Worm (Caenorhabditis elegans) whole organism, young adult: ENCODE measurements around the gene oac-6.

Experiments used
- bed-2 ChIP-seq: fragments of 200-800 bp; sonication (Bioruptor generic); IDR thresholded peaks from 2 replicates; pipeline ENCODE4 v1.3.6; 2022; ENCODE audit warnings: missing genetic modification reagents, missing genetic modification characterization, missing compliant biosample characterization
- cebp-2 ChIP-seq: fragments of 200-800 bp; sonication (Bioruptor generic); IDR thresholded peaks from 2 replicates; pipeline ENCODE4 v1.3.6; 2022; ENCODE audit warnings: missing genetic modification characterization, missing compliant biosample characterization
- ceh-79 ChIP-seq: sonication (generic microtip); optimal IDR thresholded peaks from 2 replicates; lab custom pipeline; 2017; ENCODE audit warnings: mild to moderate bottlenecking, missing genetic modification characterization, missing compliant biosample characterization
- egl-44 ChIP-seq: fragments of 200-800 bp; sonication (Bioruptor generic); IDR thresholded peaks from 2 replicates; pipeline ENCODE4 v1.3.6; 2022; ENCODE audit warnings: missing genetic modification reagents, missing genetic modification characterization, missing compliant biosample characterization
- lin-26 ChIP-seq: fragments of 200-800 bp; sonication (Bioruptor generic); IDR thresholded peaks from 2 replicates; pipeline ENCODE4 v1.3.6; 2022; ENCODE audit warnings: missing genetic modification reagents, missing genetic modification characterization, missing compliant biosample characterization
- nfya-1 ChIP-seq: sonication (generic microtip); optimal IDR thresholded peaks from 2 replicates; lab custom pipeline; 2017; ENCODE audit warnings: antibody characterized with exemption, missing compliant biosample characterization, missing genetic modification characterization, borderline replicate concordance; ENCODE audit not compliant: insufficient read depth
- nhr-90 ChIP-seq: sonication (generic microtip); optimal IDR thresholded peaks from 2 replicates; lab custom pipeline; 2016; ENCODE audit warnings: missing genotype, mild to moderate bottlenecking, missing genetic modification characterization, missing compliant biosample characterization
- sptf-2 ChIP-seq: fragments of 200-800 bp; sonication (Bioruptor generic); optimal IDR thresholded peaks from 2 replicates; lab custom pipeline; 2018; ENCODE audit warnings: mild to moderate bottlenecking, missing genetic modification characterization, missing compliant biosample characterization
- tlf-1 ChIP-seq: fragments of 200-800 bp; sonication (Bioruptor generic); optimal IDR thresholded peaks from 2 replicates; lab custom pipeline; 2018; ENCODE audit warnings: mild to moderate bottlenecking, missing genetic modification characterization, missing compliant biosample characterization

DNA sequence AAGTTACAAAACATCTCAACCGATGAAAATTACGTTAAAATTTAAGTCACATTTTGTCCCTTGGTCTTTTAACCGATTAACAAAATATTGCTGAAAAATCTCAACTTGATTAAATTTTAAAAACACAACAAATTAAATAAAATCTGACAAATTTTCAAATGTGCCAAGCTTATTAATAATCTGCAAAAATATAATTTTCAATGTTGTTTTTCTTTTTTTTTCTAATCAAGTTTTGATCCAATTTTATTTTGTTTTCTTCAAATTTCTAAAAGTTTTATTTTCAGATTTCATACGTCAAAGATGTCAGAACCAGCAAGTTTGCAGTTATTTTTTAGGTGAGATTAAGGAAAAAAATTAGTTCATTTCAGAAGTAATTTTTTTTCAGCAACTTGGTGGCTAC lies 33.8 kb downstream of the oac-6 start, which contains the start of gene srw-87:
- TF ChIP-seq lin-26 (no peak), sptf-2 (GFP tag; lab: Kevin White, UChicago) (no peak), cebp-2 (GFP tag; lab: Robert Waterston, UW) (no peak), bed-2 (no peak), nfya-1 (tag; lab: Kevin White, UChicago) (no peak), ceh-79 (tag; lab: Kevin White, UChicago) (no peak), nhr-90 (no peak), egl-44 (GFP tag; lab: Robert Waterston, UW) (no peak), tlf-1 (GFP tag; lab: Kevin White, UChicago) (no peak)
